Fruit fly (Drosophila melanogaster): ENCODE data around the gene CtsB.

CtsB gene

DNA sequence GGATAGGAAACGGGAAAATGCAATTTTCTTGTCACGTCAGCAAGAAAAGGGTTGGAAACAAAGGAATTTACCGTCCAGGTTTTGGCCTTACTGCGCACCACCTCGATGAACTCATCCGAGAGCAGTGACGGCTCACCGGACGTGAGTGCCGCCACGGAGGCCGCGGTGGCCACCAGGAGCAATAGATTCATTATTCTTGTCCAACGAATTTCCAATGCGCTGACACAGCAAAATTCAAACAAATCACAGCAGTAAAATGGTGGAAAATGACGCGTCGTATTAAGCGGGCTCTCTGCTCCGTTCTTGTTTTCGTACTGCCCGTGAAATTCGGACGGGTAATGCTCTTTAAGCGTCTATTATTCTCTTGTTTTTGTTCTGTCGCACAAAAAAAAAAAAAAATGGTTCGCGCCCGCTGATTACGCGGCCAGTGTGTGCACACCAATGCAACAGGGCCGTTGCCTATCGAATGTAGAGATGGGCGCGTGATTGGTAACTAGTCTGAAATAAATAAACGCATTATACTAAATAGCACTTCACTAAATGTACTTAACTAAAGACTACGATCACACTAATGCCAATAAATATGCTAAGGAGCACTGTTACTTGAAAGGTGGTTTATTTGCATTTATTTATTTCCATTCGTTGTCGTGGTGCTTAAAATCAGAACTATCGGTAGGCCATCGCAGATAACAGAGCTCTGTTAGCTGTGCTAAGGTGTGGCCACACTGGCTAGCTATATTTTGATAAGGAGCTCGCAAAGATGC is at the start of gene CtsB, which contains the start of gene amrt (continued):
- TF ChIP-seq dm (GFP tag; optimal IDR thresholded peaks at IDR 0.05) (peak; percentile 44), Hey (tag; optimal IDR thresholded peaks at IDR 0.05) (no peak), CG12942 (GFP tag; optimal IDR thresholded peaks at IDR 0.05) (peak; percentile 10), CG17186 (GFP tag; optimal IDR thresholded peaks at IDR 0.05) (peak; percentile 95), Camta (GFP tag; optimal IDR thresholded peaks at IDR 0.05) (peak; percentile 51), HmgD (GFP tag; optimal IDR thresholded peaks at IDR 0.05) (peak; percentile 68), C15 (GFP tag; IDR thresholded peaks at IDR 0.05) (no peak), CG12299 (tag; optimal IDR thresholded peaks at IDR 0.05) (no peak), CG7556 (GFP tag; optimal IDR thresholded peaks at IDR 0.05) (no peak), CG13894 (tag; optimal IDR thresholded peaks at IDR 0.05) (no peak), scrt (GFP tag; optimal IDR thresholded peaks at IDR 0.05) (no peak), Dbx (GFP tag; IDR thresholded peaks at IDR 0.05) (0 out of 3 replicates have a peak, but pooled peaks have one; percentile 48), CG12744 (GFP tag; optimal IDR thresholded peaks at IDR 0.05) (peak; percentile 26), CG18599 (GFP tag; optimal IDR thresholded peaks at IDR 0.05) (no peak), CoRest (tag; optimal IDR thresholded peaks at IDR 0.05) (peak; percentile 65), CG12769 (tag; optimal IDR thresholded peaks at IDR 0.05) (peak; percentile 59), CG12236 (GFP tag; optimal IDR thresholded peaks at IDR 0.05) (no peak), stc (GFP tag; IDR thresholded peaks at IDR 0.05) (no peak), CkIIα-i1 (GFP tag; IDR thresholded peaks at IDR 0.05) (no peak), CG5180 (GFP tag; optimal IDR thresholded peaks at IDR 0.05) (no peak), trh (GFP tag; optimal IDR thresholded peaks at IDR 0.05) (no peak), CrebB (tag; optimal IDR thresholded peaks at IDR 0.05) (no peak), Ravus (GFP tag; IDR thresholded peaks at IDR 0.05) (no peak), Dref (GFP tag; IDR thresholded peaks at IDR 0.05) (peak; percentile 55), zf30C (GFP tag; optimal IDR thresholded peaks at IDR 0.05) (no peak), hth (optimal IDR thresholded peaks at IDR 0.05) (no peak), B-H2 (GFP tag; optimal IDR thresholded peaks at IDR 0.05) (peak; percentile 20), CG1832 (GFP tag; optimal IDR thresholded peaks at IDR 0.05) (no peak), CG13123 (GFP tag; optimal IDR thresholded peaks at IDR 0.05) (no peak), Dip2 (GFP tag; IDR thresholded peaks at IDR 0.05) (no peak), Drgx (GFP tag; IDR thresholded peaks at IDR 0.05) (peak; percentile 62), slbo (GFP tag; IDR thresholded peaks at IDR 0.05) (peak; percentile 68), trem (tag; optimal IDR thresholded peaks at IDR 0.05) (peak; percentile 44), CG17802 (tag; optimal IDR thresholded peaks at IDR 0.05) (peak; percentile 13), Sox100B (GFP tag; optimal IDR thresholded peaks at IDR 0.05) (no peak), CG10147 (GFP tag; optimal IDR thresholded peaks at IDR 0.05) (peak; percentile 21), BEAF-32 (GFP tag; optimal IDR thresholded peaks at IDR 0.05) (peak; percentile 93), CG15514 (GFP tag; optimal IDR thresholded peaks at IDR 0.05) (peak; percentile 79), CG3838 (GFP tag; optimal IDR thresholded peaks at IDR 0.05) (no peak), Doc2 (GFP tag; IDR thresholded peaks at IDR 0.05) (no peak), GATAe (GFP tag; conservative IDR thresholded peaks at IDR 0.05) (peak; percentile 61; the same call in 1 of the 2 replicates), CG18764 (GFP tag; optimal IDR thresholded peaks at IDR 0.05) (no peak), Xbp1 (GFP tag; optimal IDR thresholded peaks at IDR 0.05) (peak; percentile 52), bowl (GFP tag; IDR thresholded peaks at IDR 0.05) (no peak), zfh2 (GFP tag; optimal IDR thresholded peaks at IDR 0.05) (peak; percentile 60), CG32767 (GFP tag; IDR thresholded peaks at IDR 0.05) (no peak), nau (GFP tag; optimal IDR thresholded peaks at IDR 0.05) (no peak), CG11696 (GFP tag; IDR thresholded peaks at IDR 0.05) (no peak), CG6813 (GFP tag; optimal IDR thresholded peaks at IDR 0.05) (no peak), crol (GFP tag; IDR thresholded peaks at IDR 0.05) (no peak)
